Fruit fly (Drosophila melanogaster) whole organism, embryonic: Measurements from ENCODE around the gene CG17564.

Experiments
- ATbp ChIP-seq: fragments of 200-800 bp; sonication (Bioruptor generic); optimal IDR thresholded peaks from 2 replicates; lab custom pipeline; 2017; ENCODE audit warnings: missing biosample characterization, mild to moderate bottlenecking, missing genetic modification characterization, missing genetic modification reagents
- Blimp-1 ChIP-seq: fragments of 200-800 bp; sonication (Bioruptor generic); optimal IDR thresholded peaks from 3 replicates; lab custom pipeline; 2018; ENCODE audit warnings: missing biosample characterization, missing genetic modification characterization, mild to moderate bottlenecking, moderate library complexity, missing genetic modification reagents
- CG1024 ChIP-seq: fragments of 200-800 bp; sonication (Bioruptor generic); IDR thresholded peaks from 2 replicates; pipeline ENCODE4 v1.3.6; 2022; ENCODE audit warnings: missing biosample characterization, missing genetic modification characterization
- CG13287 ChIP-seq: fragments of 200-800 bp; sonication (Bioruptor generic); IDR thresholded peaks from 2 replicates; pipeline ENCODE4 v1.3.6; 2022; ENCODE audit warnings: missing biosample characterization, missing genetic modification characterization; ENCODE audit not compliant: partially characterized antibody
- CG14441 ChIP-seq: fragments of 200-800 bp; sonication (Bioruptor generic); IDR thresholded peaks from 2 replicates; pipeline ENCODE4 v1.3.6; 2022; ENCODE audit warnings: missing biosample characterization, missing genetic modification characterization
- CG14667 ChIP-seq: fragments of 200-800 bp; sonication (Bioruptor generic); IDR thresholded peaks from 2 replicates; pipeline ENCODE4 v1.3.6; 2022; ENCODE audit warnings: missing biosample characterization, missing genetic modification characterization
- CG15479 ChIP-seq: fragments of 200-800 bp; sonication (Bioruptor generic); optimal IDR thresholded peaks from 3 replicates; lab custom pipeline; 2019; ENCODE audit warnings: missing biosample characterization, mild to moderate bottlenecking, missing genetic modification characterization, moderate library complexity
- CG1602 ChIP-seq: fragments of 200-800 bp; sonication (Bioruptor generic); optimal IDR thresholded peaks from 3 replicates; lab custom pipeline; 2016; ENCODE audit warnings: missing biosample characterization, missing genetic modification characterization
- CG17912 ChIP-seq: fragments of 200-800 bp; sonication (Bioruptor generic); optimal IDR thresholded peaks from 2 replicates; lab custom pipeline; 2018; ENCODE audit warnings: missing biosample characterization, mild to moderate bottlenecking, missing genetic modification characterization
- CG2199 ChIP-seq: fragments of 200-800 bp; sonication (Bioruptor generic); IDR thresholded peaks from 3 replicates; pipeline ENCODE4 v1.3.6; 2022; ENCODE audit warnings: missing biosample characterization, missing genetic modification characterization
- CG2712 ChIP-seq: fragments of 200-800 bp; optimal IDR thresholded peaks from 3 replicates; lab custom pipeline; 2019; ENCODE audit warnings: missing biosample characterization, mild to moderate bottlenecking, missing genetic modification characterization, moderate library complexity
- CG3163 ChIP-seq: fragments of 200-800 bp; sonication (Bioruptor generic); optimal IDR thresholded peaks from 3 replicates; lab custom pipeline; 2016; ENCODE audit warnings: missing biosample characterization, missing genetic modification characterization
- CG33557 ChIP-seq: fragments of 200-800 bp; sonication (Bioruptor generic); optimal IDR thresholded peaks from 2 replicates; lab custom pipeline; 2019; ENCODE audit warnings: missing biosample characterization, mild to moderate bottlenecking, missing genetic modification characterization, moderate library complexity
- CG34422 ChIP-seq: fragments of 200-800 bp; sonication (Bioruptor generic); IDR thresholded peaks from 3 replicates; pipeline ENCODE4 v1.3.6; 2022; ENCODE audit warnings: missing biosample characterization, missing genetic modification characterization
- CG6791 ChIP-seq: fragments of 200-800 bp; sonication (Bioruptor generic); IDR thresholded peaks from 3 replicates; pipeline ENCODE4 v1.3.6; 2022; ENCODE audit warnings: missing biosample characterization, missing genetic modification characterization; ENCODE audit not compliant: partially characterized antibody
- CG7987 ChIP-seq: fragments of 200-800 bp; sonication (Bioruptor generic); optimal IDR thresholded peaks from 2 replicates; lab custom pipeline; 2018; ENCODE audit warnings: missing biosample characterization, mild to moderate bottlenecking, missing genetic modification characterization, moderate library complexity
- CrebB ChIP-seq: fragments of 200-800 bp; sonication (Bioruptor generic); optimal IDR thresholded peaks from 3 replicates; lab custom pipeline; 2018; ENCODE audit warnings: missing biosample characterization, mild to moderate bottlenecking, missing genetic modification characterization
- Drgx ChIP-seq: fragments of 200-800 bp; sonication (Bioruptor generic); IDR thresholded peaks from 2 replicates; pipeline ENCODE4 v1.3.6; 2022; ENCODE audit warnings: missing biosample characterization, missing genetic modification characterization
- Ets65A ChIP-seq: fragments of 200-800 bp; sonication (Bioruptor generic); peaks from one replicate; lab custom pipeline; 2016; ENCODE audit warnings: missing biosample characterization, missing genetic modification characterization
- Mad ChIP-seq: fragments of 200-800 bp; sonication (Bioruptor generic); optimal IDR thresholded peaks from 2 replicates; lab custom pipeline; 2016; ENCODE audit warnings: missing biosample characterization, missing genetic modification characterization
- Mrtf ChIP-seq: fragments of 200-800 bp; sonication (Bioruptor generic); IDR thresholded peaks from 3 replicates; pipeline ENCODE4 v1.3.6; 2022; ENCODE audit warnings: missing biosample characterization, missing genetic modification characterization
- Sox102F ChIP-seq: fragments of 200-800 bp; sonication (Bioruptor generic); optimal IDR thresholded peaks from 2 replicates; lab custom pipeline; 2018; ENCODE audit warnings: missing biosample characterization, mild to moderate bottlenecking, missing genetic modification characterization, moderate library complexity
- Spps ChIP-seq: fragments of 200-800 bp; sonication (Bioruptor generic); optimal IDR thresholded peaks from 2 replicates; lab custom pipeline; 2018; ENCODE audit warnings: missing biosample characterization, mild to moderate bottlenecking, missing genetic modification characterization
- Sry-δ ChIP-seq: fragments of 200-800 bp; sonication (Bioruptor generic); optimal IDR thresholded peaks from 2 replicates; lab custom pipeline; 2016; ENCODE audit warnings: missing biosample characterization, missing genetic modification characterization
- Stat92E ChIP-seq, 3 experiments: fragments of >200 bp in 2 of 3; fragments of 200-800 bp in 1 of 3; sonication (Bioruptor generic) in 1 of 3; optimal IDR thresholded peaks; 2 replicates each; lab custom pipeline; 2017 to 2019; ENCODE audit warnings: missing biosample characterization in 3 of 3, missing genetic modification characterization in 3 of 3, mild to moderate bottlenecking in 1 of 3, moderate library complexity in 1 of 3
- Trl ChIP-seq, 3 experiments: fragments of >200 bp in 2 of 3; fragments of 200-800 bp in 1 of 3; sonication (Bioruptor generic) in 1 of 3; optimal IDR thresholded peaks; 2 replicates in 1 of 3; 3 replicates in 2 of 3; lab custom pipeline; 2016 to 2017; ENCODE audit warnings: missing biosample characterization in 1 of 3, missing genetic modification characterization in 1 of 3
- YL-1 ChIP-seq: fragments of 200-800 bp; sonication (Bioruptor generic); optimal IDR thresholded peaks from 3 replicates; lab custom pipeline; 2017; ENCODE audit warnings: missing biosample characterization, mild to moderate bottlenecking, missing genetic modification characterization
- ab ChIP-seq: fragments of 200-800 bp; sonication (Bioruptor generic); optimal IDR thresholded peaks from 2 replicates; lab custom pipeline; 2016; ENCODE audit warnings: missing biosample characterization, missing genetic modification characterization
- abd-A ChIP-seq: fragments of 200-800 bp; sonication (Bioruptor generic); optimal IDR thresholded peaks from 3 replicates; lab custom pipeline; 2019; ENCODE audit warnings: missing biosample characterization, mild to moderate bottlenecking, missing genetic modification characterization, moderate library complexity
- ac ChIP-seq: fragments of 200-800 bp; sonication (Bioruptor generic); optimal IDR thresholded peaks from 3 replicates; lab custom pipeline; 2017; ENCODE audit warnings: missing biosample characterization, mild to moderate bottlenecking, missing genetic modification characterization
- ase ChIP-seq: fragments of 200-800 bp; sonication (Bioruptor generic); IDR thresholded peaks from 3 replicates; pipeline ENCODE4 v1.3.6; 2022; ENCODE audit warnings: missing biosample characterization, missing genetic modification characterization
- cad ChIP-seq: fragments of >200 bp; optimal IDR thresholded peaks from 2 replicates; lab custom pipeline; 2017; ENCODE audit warnings: missing biosample characterization, missing genetic modification characterization
- caup ChIP-seq: fragments of 200-800 bp; sonication (Bioruptor generic); optimal IDR thresholded peaks from 3 replicates; lab custom pipeline; 2017; ENCODE audit warnings: missing biosample characterization, mild to moderate bottlenecking, missing genetic modification characterization, moderate library complexity; ENCODE audit not compliant: severe bottlenecking
- corto ChIP-seq: fragments of 200-800 bp; sonication (Bioruptor generic); optimal IDR thresholded peaks from 2 replicates; lab custom pipeline; 2016; ENCODE audit warnings: missing biosample characterization, mild to moderate bottlenecking, missing genetic modification characterization, moderate library complexity
- cwo ChIP-seq: fragments of 200-800 bp; sonication (Bioruptor generic); optimal IDR thresholded peaks from 3 replicates; lab custom pipeline; 2017; ENCODE audit warnings: missing biosample characterization, missing genetic modification characterization, mild to moderate bottlenecking, moderate library complexity, missing genetic modification reagents
- eve ChIP-seq, 2 experiments: fragments of >200 bp; optimal IDR thresholded peaks; 2 replicates each; lab custom pipeline; 2017; ENCODE audit warnings: missing biosample characterization in 2 of 2, missing genetic modification characterization in 2 of 2
- hkb ChIP-seq, 2 experiments: fragments of 200-800 bp in 1 of 2; fragments of >200 bp in 1 of 2; sonication (Bioruptor generic) in 1 of 2; IDR thresholded peaks in 1 of 2; optimal IDR thresholded peaks in 1 of 2; 2 replicates each; pipeline versions ENCODE4 v1.3.6 to Lab custom; 2017 to 2022; ENCODE audit warnings: missing biosample characterization in 1 of 2, missing genetic modification characterization in 1 of 2
- lab ChIP-seq: fragments of 200-800 bp; sonication (Bioruptor generic); optimal IDR thresholded peaks from 3 replicates; lab custom pipeline; 2017; ENCODE audit warnings: missing biosample characterization, missing genetic modification characterization, mild to moderate bottlenecking, moderate library complexity, missing genetic modification reagents
- nom ChIP-seq: fragments of 200-800 bp; sonication (Bioruptor generic); optimal IDR thresholded peaks from 2 replicates; lab custom pipeline; 2017; ENCODE audit warnings: missing biosample characterization, missing genetic modification characterization, mild to moderate bottlenecking, moderate library complexity, missing genetic modification reagents
- onecut ChIP-seq: fragments of 200-800 bp; sonication (Bioruptor generic); IDR thresholded peaks from 2 replicates; pipeline ENCODE4 v1.3.6; 2022; ENCODE audit warnings: missing biosample characterization, missing genetic modification characterization
- sc ChIP-seq, 3 experiments: fragments of >200 bp in 2 of 3; fragments of 200-800 bp in 1 of 3; sonication (Bioruptor generic) in 1 of 3; optimal IDR thresholded peaks; 2 replicates in 2 of 3; 3 replicates in 1 of 3; lab custom pipeline; 2017; ENCODE audit warnings: mild to moderate bottlenecking in 1 of 3, missing biosample characterization in 1 of 3, missing genetic modification characterization in 1 of 3, missing genetic modification reagents in 1 of 3
- sd ChIP-seq: fragments of 200-800 bp; sonication (Bioruptor generic); optimal IDR thresholded peaks from 3 replicates; lab custom pipeline; 2018; ENCODE audit warnings: missing biosample characterization, mild to moderate bottlenecking, missing genetic modification characterization, moderate library complexity
- sisA ChIP-seq: fragments of 200-800 bp; sonication (Bioruptor generic); IDR thresholded peaks from 2 replicates; pipeline ENCODE4 v1.3.6; 2022; ENCODE audit warnings: missing biosample characterization, missing genetic modification characterization
- tna ChIP-seq: fragments of 200-800 bp; sonication (Bioruptor generic); IDR thresholded peaks from 2 replicates; pipeline ENCODE4 v1.3.6; 2022; ENCODE audit warnings: missing biosample characterization, missing genetic modification characterization; ENCODE audit not compliant: partially characterized antibody
- twi ChIP-seq: fragments of 200-800 bp; optimal IDR thresholded peaks from 2 replicates; lab custom pipeline; 2019; ENCODE audit warnings: missing biosample characterization, mild to moderate bottlenecking, missing genetic modification characterization, moderate library complexity
- z ChIP-seq: fragments of 200-800 bp; sonication (Bioruptor generic); IDR thresholded peaks from 3 replicates; pipeline ENCODE4 v1.3.6; 2022; ENCODE audit warnings: missing biosample characterization, missing genetic modification characterization
- zen ChIP-seq: fragments of 200-800 bp; sonication (Bioruptor generic); optimal IDR thresholded peaks from 3 replicates; lab custom pipeline; 2018; ENCODE audit warnings: missing biosample characterization, mild to moderate bottlenecking, missing genetic modification characterization, moderate library complexity

CG17564 gene

dm6 chr2L:19342018-19342417, 42.3 kb upstream of the CG17564 start (continued):
- TF ChIP-seq nom (GFP tag; lab: Kevin White, UChicago): peak; percentile 86
- TF ChIP-seq CG14441 (GFP tag; lab: Robert Waterston, UW): no peak
- TF ChIP-seq CG3163 (GFP tag; lab: Kevin White, UChicago): no peak
- TF ChIP-seq ase (GFP tag; lab: Robert Waterston, UW): no peak
- no peak for TF ChIP-seq cwo
- no peak for TF ChIP-seq Mad (GFP tag; lab: Kevin White, UChicago)
- no peak for TF ChIP-seq corto (GFP tag; lab: Kevin White, UChicago)
- no peak for TF ChIP-seq CG17912 (GFP tag; lab: Kevin White, UChicago)
- TF ChIP-seq Drgx (GFP tag; lab: Robert Waterston, UW): peak; percentile 83
- TF ChIP-seq Trl (optimal IDR thresholded peaks at IDR 0.05; lab: Kevin White, UChicago): no peak
- TF ChIP-seq Trl (GFP tag; optimal IDR thresholded peaks at IDR 0.05; lab: Kevin White, UChicago): no peak
- no peak for TF ChIP-seq Stat92E (GFP tag; optimal IDR thresholded peaks at IDR 0.05; lab: Kevin White, UChicago)
- TF ChIP-seq sd (tag; lab: Kevin White, UChicago): no peak
- peak; percentile 55 for TF ChIP-seq Spps
- TF ChIP-seq Sry-δ (GFP tag; lab: Kevin White, UChicago): no peak
- TF ChIP-seq zen (tag; lab: Kevin White, UChicago): no peak
- peak; percentile 3 for TF ChIP-seq lab
- no peak for TF ChIP-seq cad (GFP tag; lab: Kevin White, UChicago)
- peak; percentile 52 for TF ChIP-seq Sox102F (GFP tag; lab: Kevin White, UChicago)
- no peak for TF ChIP-seq caup (GFP tag; lab: Kevin White, UChicago)
- 0 out of 2 replicates have a peak, but pooled peaks have one; percentile 16 for TF ChIP-seq CG1024 (GFP tag; lab: Robert Waterston, UW)
- peak; percentile 28 for TF ChIP-seq ATbp
- TF ChIP-seq tna: no peak
- TF ChIP-seq CG2712: peak; percentile 76
- peak; percentile 34 for TF ChIP-seq CG33557 (GFP tag; lab: Kevin White, UChicago)
- TF ChIP-seq CG14667: no peak
- no peak for TF ChIP-seq hkb (optimal IDR thresholded peaks at IDR 0.05; lab: Kevin White, UChicago)
- no peak for TF ChIP-seq hkb (GFP tag; IDR thresholded peaks at IDR 0.05; lab: Robert Waterston, UW)
- TF ChIP-seq YL-1: no peak
- TF ChIP-seq eve (GFP tag; optimal IDR thresholded peaks at IDR 0.05; lab: Kevin White, UChicago): no peak

dm6 chr2L:19341074-19341806, 41.5 kb upstream of the CG17564 start:
- TF ChIP-seq CG6791 (GFP tag; lab: Robert Waterston, UW): 0 out of 3 replicates have a peak, but pooled peaks have one; percentile 28
- peak in 1 of 3 experiments; percentile 96 for TF ChIP-seq Stat92E (GFP tag; optimal IDR thresholded peaks at IDR 0.05; lab: Kevin White, UChicago)
- TF ChIP-seq twi: peak; percentile 58
- TF ChIP-seq Ets65A: peak; percentile 10
- TF ChIP-seq CG15479 (GFP tag; lab: Kevin White, UChicago): peak; percentile 71
- TF ChIP-seq CG1602 (GFP tag; lab: Kevin White, UChicago): no peak
- 0 out of 3 replicates have a peak, but pooled peaks have one; percentile 53 for TF ChIP-seq CG2199
- TF ChIP-seq sisA: no peak
- no peak for TF ChIP-seq ab (GFP tag; lab: Kevin White, UChicago)
- no peak for TF ChIP-seq sc (optimal IDR thresholded peaks at IDR 0.05; lab: Kevin White, UChicago)
- no peak for TF ChIP-seq sc (GFP tag; optimal IDR thresholded peaks at IDR 0.05; lab: Kevin White, UChicago)
- no peak for TF ChIP-seq YL-1
- no peak for TF ChIP-seq CrebB (tag; lab: Kevin White, UChicago)
- TF ChIP-seq CG34422 (GFP tag; lab: Robert Waterston, UW): no peak
- no peak for TF ChIP-seq ac (GFP tag; lab: Kevin White, UChicago)
- TF ChIP-seq Mrtf: no peak
- no peak for TF ChIP-seq onecut
- peak; percentile 31 for TF ChIP-seq Blimp-1 (GFP tag; lab: Kevin White, UChicago)
- peak; percentile 85 for TF ChIP-seq z (GFP tag; lab: Robert Waterston, UW)
- no peak for TF ChIP-seq CG13287
- no peak for TF ChIP-seq CG7987 (GFP tag; lab: Kevin White, UChicago)
- TF ChIP-seq abd-A (tag; lab: Kevin White, UChicago): no peak
